Fruit fly (Drosophila melanogaster) Kc167 (cell line): ENCODE results near the gene Shaw.

Experiments
- Myc ChIP-seq: fragments of >200 bp; optimal IDR thresholded peaks from 2 replicates; lab custom pipeline; 2017; ENCODE audit warnings: missing external identifiers
- h ChIP-seq: fragments of >200 bp; optimal IDR thresholded peaks from 3 replicates; lab custom pipeline; 2018; ENCODE audit warnings: missing external identifiers
- psq ChIP-seq: fragments of >200 bp; optimal IDR thresholded peaks from 2 replicates; lab custom pipeline; 2017; ENCODE audit warnings: missing external identifiers
- ttk ChIP-seq: sonication (Bioruptor generic); optimal IDR thresholded peaks from 2 replicates; lab custom pipeline; 2017; ENCODE audit warnings: missing external identifiers

- TF ChIP-seq Myc (lab: Kevin White, UChicago) (no peak), ttk (no peak), psq (no peak), h (lab: Kevin White, UChicago) (no peak)
These were observed 25.5 kb upstream of the Shaw start, which contains the start of gene CG16704 for dm6 chr2L:3692466-3692865.
